Fruit fly (Drosophila melanogaster): ENCODE results near the gene Gclc.

The Gclc gene

dm6 chrX:8081427-8082185, 34.3 kb downstream of the Gclc start, which contains the start of gene Ldsdh1:
Gene Ldsdh1 (minus strand): TSS chrX:8081605.
- TF ChIP-seq Eip78C (GFP tag) = peak; percentile 1
- TF ChIP-seq acj6 (GFP tag; optimal IDR thresholded peaks at IDR 0.05) = no peak
- no peak for TF ChIP-seq vri (GFP tag; optimal IDR thresholded peaks at IDR 0.05)
- no peak for TF ChIP-seq dac (GFP tag; optimal IDR thresholded peaks at IDR 0.05)
- peak; percentile 28 for TF ChIP-seq svp (GFP tag)

- TF ChIP-seq esn (GFP tag; optimal IDR thresholded peaks at IDR 0.05) (peak; percentile 6), fd85E (GFP tag; optimal IDR thresholded peaks at IDR 0.05) (no peak), svp (GFP tag) (peak; percentile 99)
These were observed 35.8 kb downstream of the Gclc start for dm6 chrX:8080174-8080573.

dm6 chrX:8075300-8075927, 40.5 kb downstream of the Gclc start, which contains the start of the genes Upf2 and CG1571:
Gene Upf2 (minus strand): TSS chrX:8075466.
Gene CG1571 (plus strand): TSS chrX:8075877.
- TF ChIP-seq Gug (GFP tag; IDR thresholded peaks at IDR 0.05) (no peak), CG6792 (GFP tag; optimal IDR thresholded peaks at IDR 0.05) (no peak), CG6163 (GFP tag; IDR thresholded peaks at IDR 0.05) (no peak), CG3919 (GFP tag; optimal IDR thresholded peaks at IDR 0.05) (no peak), Eip75B (GFP tag; optimal IDR thresholded peaks at IDR 0.05) (no peak), net (GFP tag; optimal IDR thresholded peaks at IDR 0.05) (no peak), salr (GFP tag; optimal IDR thresholded peaks at IDR 0.05) (no peak), CG8319 (GFP tag; optimal IDR thresholded peaks at IDR 0.05) (no peak), vri (GFP tag; optimal IDR thresholded peaks at IDR 0.05) (no peak), Ets21C (GFP tag; optimal IDR thresholded peaks at IDR 0.05) (no peak), CG15336 (GFP tag; IDR thresholded peaks at IDR 0.05) (no peak)

dm6 chrX:8063223-8063674, 52.7 kb downstream of the Gclc start:
- TF ChIP-seq CG11902 (GFP tag; optimal IDR thresholded peaks at IDR 0.05) (no peak), Ets96B (tag; optimal IDR thresholded peaks at IDR 0.05) (peak; percentile 11), Ets21C (GFP tag; optimal IDR thresholded peaks at IDR 0.05) (no peak), CG34406 (GFP tag; optimal IDR thresholded peaks at IDR 0.05) (peak; percentile 58), dac (GFP tag; optimal IDR thresholded peaks at IDR 0.05) (peak; percentile 43), CG8119 (GFP tag; IDR thresholded peaks at IDR 0.05) (peak; percentile 70), salr (GFP tag; optimal IDR thresholded peaks at IDR 0.05) (no peak), fd59A (GFP tag; optimal IDR thresholded peaks at IDR 0.05) (peak; percentile 18), Hr4 (GFP tag; optimal IDR thresholded peaks at IDR 0.05) (no peak), lz (GFP tag; optimal IDR thresholded peaks at IDR 0.05) (no peak), eg (GFP tag; IDR thresholded peaks at IDR 0.05) (peak; percentile 88), CG8632 (GFP tag; optimal IDR thresholded peaks at IDR 0.05) (peak; percentile 48), Smox (GFP tag; optimal IDR thresholded peaks at IDR 0.05) (no peak), CG6163 (GFP tag; IDR thresholded peaks at IDR 0.05) (peak; percentile 84), CG32006 (GFP tag; optimal IDR thresholded peaks at IDR 0.05) (no peak), CG3919 (GFP tag; optimal IDR thresholded peaks at IDR 0.05) (no peak), Lpt (GFP tag; optimal IDR thresholded peaks at IDR 0.05) (peak; percentile 66), Eip93F (GFP tag; optimal IDR thresholded peaks at IDR 0.05) (peak; percentile 42), CG1621 (tag; optimal IDR thresholded peaks at IDR 0.05) (peak; percentile 45), CG10669 (GFP tag; optimal IDR thresholded peaks at IDR 0.05) (no peak), achi (GFP tag; optimal IDR thresholded peaks at IDR 0.05) (peak; percentile 72), spab (GFP tag; optimal IDR thresholded peaks at IDR 0.05) (peak; percentile 63), CG7368 (GFP tag; optimal IDR thresholded peaks at IDR 0.05) (peak; percentile 37), CG11762 (GFP tag; optimal IDR thresholded peaks at IDR 0.05; ENCODE audit: insufficient read depth) (no peak), Blimp-1 (GFP tag; optimal IDR thresholded peaks at IDR 0.05) (peak; percentile 64), Met (GFP tag; optimal IDR thresholded peaks at IDR 0.05) (no peak), vri (GFP tag; optimal IDR thresholded peaks at IDR 0.05) (peak; percentile 80), ss (GFP tag; optimal IDR thresholded peaks at IDR 0.05) (peak in 1 of 2 experiments; percentile 88), CG9139 (GFP tag; optimal IDR thresholded peaks at IDR 0.05) (peak; percentile 75), CG31627 (GFP tag; optimal IDR thresholded peaks at IDR 0.05) (no peak), CG6854 (GFP tag; optimal IDR thresholded peaks at IDR 0.05) (peak; percentile 91), CG4318 (GFP tag; optimal IDR thresholded peaks at IDR 0.05) (no peak)

Data from whole organism, prepupa.